Worm (Caenorhabditis elegans) whole organism, L1 larva: ENCODE results near the gene str-178.

ENCODE experiments used
- C04F5.9 ChIP-seq: sonication (generic microtip); optimal IDR thresholded peaks from 2 replicates; lab custom pipeline; 2016; ENCODE audit warnings: missing genetic modification characterization, missing compliant biosample characterization
- C16A3.4 ChIP-seq: fragments of 150-350 bp; optimal IDR thresholded peaks from 2 replicates; lab custom pipeline; 2014; ENCODE audit warnings: missing biosample characterization, missing genetic modification characterization
- aha-1 ChIP-seq: fragments of 150-350 bp; optimal IDR thresholded peaks from 2 replicates; lab custom pipeline; 2014; ENCODE audit warnings: missing biosample characterization, missing genetic modification characterization
- alr-1 ChIP-seq: fragments of 200-800 bp; sonication (Bioruptor generic); optimal IDR thresholded peaks from 2 replicates; lab custom pipeline; 2018; ENCODE audit warnings: borderline replicate concordance, mild to moderate bottlenecking, missing genetic modification characterization, missing compliant biosample characterization
- aly-2 ChIP-seq: fragments of 150-350 bp; optimal IDR thresholded peaks from 2 replicates; lab custom pipeline; 2014; ENCODE audit warnings: missing biosample characterization, missing genetic modification characterization
- ama-1 ChIP-seq: fragments of 150-350 bp; optimal IDR thresholded peaks from 2 replicates; lab custom pipeline; 2014
- ceh-63 ChIP-seq: fragments of 200-800 bp; sonication (Bioruptor generic); optimal IDR thresholded peaks from 2 replicates; lab custom pipeline; 2018; ENCODE audit warnings: mild to moderate bottlenecking, missing genetic modification characterization, missing compliant biosample characterization
- ceh-88 ChIP-seq: fragments of 200-800 bp; sonication (Bioruptor generic); IDR thresholded peaks from 2 replicates; pipeline ENCODE4 v1.3.6; 2022; ENCODE audit warnings: missing genetic modification characterization, missing compliant biosample characterization
- ceh-90 ChIP-seq: sonication (generic microtip); optimal IDR thresholded peaks from 2 replicates; lab custom pipeline; 2016; ENCODE audit warnings: missing genetic modification characterization, missing compliant biosample characterization
- ces-1 ChIP-seq: fragments of 150-350 bp; optimal IDR thresholded peaks from 2 replicates; lab custom pipeline; 2014; ENCODE audit warnings: missing biosample characterization, missing genetic modification reagents, missing genetic modification characterization
- egl-27 ChIP-seq, 2 experiments: fragments of 150-350 bp in 1 of 2; sonication (generic microtip); optimal IDR thresholded peaks; 3 replicates each; lab custom pipeline; 2017 to 2018; ENCODE audit warnings: missing biosample characterization in 2 of 2, missing genetic modification characterization in 2 of 2, missing genetic modification reagents in 2 of 2
- elt-2 ChIP-seq: sonication (generic microtip); optimal IDR thresholded peaks from 2 replicates; lab custom pipeline; 2016; ENCODE audit warnings: missing genetic modification characterization, mild to moderate bottlenecking, inconsistent platforms, missing compliant biosample characterization, missing genetic modification reagents
- fos-1 ChIP-seq: fragments of 150-350 bp; optimal IDR thresholded peaks from 2 replicates; lab custom pipeline; 2014; ENCODE audit warnings: missing biosample characterization, missing genetic modification characterization
- grh-1 ChIP-seq: fragments of 200-800 bp; sonication (Bioruptor generic); IDR thresholded peaks from 2 replicates; pipeline ENCODE4 v1.3.6; 2022; ENCODE audit warnings: missing genetic modification reagents, missing genetic modification characterization, missing compliant biosample characterization
- hpl-2 ChIP-seq: fragments of 150-350 bp; optimal IDR thresholded peaks from 2 replicates; lab custom pipeline; 2014; ENCODE audit warnings: missing biosample characterization, missing genetic modification reagents, missing genetic modification characterization
- jun-1 ChIP-seq: fragments of 150-350 bp; optimal IDR thresholded peaks from 2 replicates; lab custom pipeline; 2014; ENCODE audit warnings: missing biosample characterization, missing genetic modification reagents, missing genetic modification characterization
- lin-39 ChIP-seq: fragments of 150-350 bp; optimal IDR thresholded peaks from 2 replicates; lab custom pipeline; 2014; ENCODE audit warnings: missing biosample characterization, missing genetic modification reagents, missing genetic modification characterization
- lir-3 ChIP-seq: sonication (generic microtip); optimal IDR thresholded peaks from 2 replicates; lab custom pipeline; 2016; ENCODE audit warnings: mild to moderate bottlenecking, missing genetic modification characterization, moderate library complexity, missing compliant biosample characterization; ENCODE audit not compliant: poor library complexity
- lsy-2 ChIP-seq, 2 experiments: fragments of 150-350 bp; optimal IDR thresholded peaks; 2 replicates each; lab custom pipeline; 2014; ENCODE audit warnings: missing biosample characterization in 2 of 2, missing genetic modification characterization in 2 of 2
- mdl-1 ChIP-seq, 2 experiments: fragments of 150-350 bp; optimal IDR thresholded peaks; 2 replicates each; lab custom pipeline; 2014 to 2017; ENCODE audit warnings: missing biosample characterization in 2 of 2, missing genetic modification characterization in 2 of 2, inconsistent platforms in 1 of 2
- mef-2 ChIP-seq: fragments of 150-350 bp; optimal IDR thresholded peaks from 2 replicates; lab custom pipeline; 2014; ENCODE audit warnings: missing biosample characterization, missing genetic modification characterization
- mep-1 ChIP-seq: fragments of 150-350 bp; optimal IDR thresholded peaks from 2 replicates; lab custom pipeline; 2014; ENCODE audit warnings: missing biosample characterization, missing genetic modification characterization
- nhr-12 ChIP-seq: sonication (generic microtip); optimal IDR thresholded peaks from 2 replicates; lab custom pipeline; 2017; ENCODE audit warnings: missing biosample characterization, missing genetic modification characterization
- nhr-237 ChIP-seq: fragments of 150-350 bp; optimal IDR thresholded peaks from 2 replicates; lab custom pipeline; 2014; ENCODE audit warnings: missing biosample characterization, missing genetic modification characterization
- nhr-28 ChIP-seq: fragments of 150-350 bp; optimal IDR thresholded peaks from 2 replicates; lab custom pipeline; 2014; ENCODE audit warnings: missing biosample characterization, missing genetic modification characterization
- nhr-71 ChIP-seq: sonication (generic microtip); optimal IDR thresholded peaks from 2 replicates; lab custom pipeline; 2016; ENCODE audit warnings: mild to moderate bottlenecking, missing genetic modification characterization, moderate library complexity, missing compliant biosample characterization
- nhr-76 ChIP-seq: sonication (generic microtip); optimal IDR thresholded peaks from 2 replicates; lab custom pipeline; 2017; ENCODE audit warnings: missing biosample characterization, missing genetic modification characterization
- nhr-77 ChIP-seq: fragments of 150-350 bp; optimal IDR thresholded peaks from 2 replicates; lab custom pipeline; 2014; ENCODE audit warnings: missing biosample characterization, missing genetic modification characterization
- nhr-84 ChIP-seq: sonication (generic microtip); optimal IDR thresholded peaks from 2 replicates; lab custom pipeline; 2017; ENCODE audit warnings: missing biosample characterization, missing genetic modification characterization
- nhr-85 ChIP-seq: sonication (generic microtip); peaks from one replicate; lab custom pipeline; 2016; ENCODE audit warnings: missing genetic modification characterization, inconsistent platforms, missing compliant biosample characterization
- nhr-90 ChIP-seq: sonication (generic microtip); optimal IDR thresholded peaks from 2 replicates; lab custom pipeline; 2016; ENCODE audit warnings: mild to moderate bottlenecking, missing genetic modification characterization, missing compliant biosample characterization; ENCODE audit not compliant: poor library complexity
- pqm-1 ChIP-seq: sonication (generic microtip); optimal IDR thresholded peaks from 3 replicates; lab custom pipeline; 2017; ENCODE audit warnings: missing biosample characterization, missing genetic modification characterization
- skn-1 ChIP-seq: fragments of 150-350 bp; optimal IDR thresholded peaks from 2 replicates; lab custom pipeline; 2014; ENCODE audit warnings: missing biosample characterization, missing genetic modification characterization
- sup-37 ChIP-seq: fragments of 200-800 bp; sonication (Bioruptor generic); optimal IDR thresholded peaks from 2 replicates; lab custom pipeline; 2018; ENCODE audit warnings: mild to moderate bottlenecking, missing genetic modification characterization, missing compliant biosample characterization
- tbx-2 ChIP-seq: sonication (generic microtip); optimal IDR thresholded peaks from 2 replicates; lab custom pipeline; 2016; ENCODE audit warnings: missing genetic modification characterization, missing compliant biosample characterization
- unc-130 ChIP-seq: fragments of 150-350 bp; optimal IDR thresholded peaks from 2 replicates; lab custom pipeline; 2017; ENCODE audit warnings: missing biosample characterization, missing genetic modification characterization, inconsistent platforms
- unc-86 ChIP-seq: sonication (generic microtip); optimal IDR thresholded peaks from 2 replicates; lab custom pipeline; 2016; ENCODE audit warnings: missing genetic modification characterization, missing compliant biosample characterization
- vab-15 ChIP-seq: sonication (generic microtip); optimal IDR thresholded peaks from 2 replicates; lab custom pipeline; 2017; ENCODE audit warnings: missing genotype, mild to moderate bottlenecking, missing genetic modification characterization, missing compliant biosample characterization
- zip-4 ChIP-seq: fragments of 200-800 bp; sonication (Bioruptor generic); optimal IDR thresholded peaks from 2 replicates; lab custom pipeline; 2018; ENCODE audit warnings: mild to moderate bottlenecking, missing genetic modification characterization, moderate library complexity, missing compliant biosample characterization
- ztf-11 ChIP-seq, 2 experiments: sonication (generic microtip); optimal IDR thresholded peaks; 2 replicates each; lab custom pipeline; 2016 to 2017; ENCODE audit warnings: missing genetic modification characterization in 2 of 2, missing biosample characterization in 1 of 2, missing compliant biosample characterization in 1 of 2

Gene str-178

ce11 chrV:12696790-12697189, 19.6 kb downstream of the str-178 start:
- TF ChIP-seq nhr-28 (tag; lab: Kevin White, UChicago), result no peak
- no peak for TF ChIP-seq C16A3.4 (tag; lab: Kevin White, UChicago)
- TF ChIP-seq mef-2 (tag; lab: Kevin White, UChicago), result no peak
- no peak for TF ChIP-seq zip-4 (GFP tag; lab: Kevin White, UChicago)
- TF ChIP-seq mep-1 (tag; lab: Kevin White, UChicago), result no peak
- TF ChIP-seq tbx-2, result no peak
- no peak for TF ChIP-seq ztf-11 (tag; optimal IDR thresholded peaks at IDR 0.05; lab: Kevin White, UChicago)
- no peak for TF ChIP-seq mdl-1 (tag; optimal IDR thresholded peaks at IDR 0.05; lab: Kevin White, UChicago)
- TF ChIP-seq hpl-2 (GFP tag; lab: Kevin White, UChicago), result no peak
- TF ChIP-seq egl-27 (tag; optimal IDR thresholded peaks at IDR 0.05; lab: Kevin White, UChicago), result no peak
- TF ChIP-seq unc-86 (tag; lab: Kevin White, UChicago), result no peak
- no peak for TF ChIP-seq ceh-90
- TF ChIP-seq ces-1, result no peak
- no peak for TF ChIP-seq nhr-76 (tag; lab: Kevin White, UChicago)

DNA sequence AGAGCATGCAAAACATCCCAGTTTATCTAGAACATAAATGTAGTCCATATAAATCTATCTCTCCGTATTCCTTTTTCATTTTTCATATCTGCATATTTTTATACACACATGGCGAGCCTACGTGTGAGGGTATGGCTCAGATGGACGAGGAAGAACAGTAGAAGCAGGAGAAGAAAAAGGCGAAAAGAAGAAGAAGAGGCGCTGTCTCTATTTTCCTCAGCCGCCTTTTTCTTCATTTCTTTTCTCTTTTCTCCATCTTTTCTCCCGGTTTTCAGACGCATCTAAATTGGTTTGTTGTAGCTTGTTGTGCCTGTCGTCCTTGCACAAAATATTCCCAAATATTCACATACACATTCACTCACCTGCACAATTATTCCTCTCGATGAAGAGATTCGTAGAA, 20.4 kb downstream of the str-178 start, which contains the start of gene K10C8.4:
TSS of gene K10C8.4 (plus strand) at position 301 of the 400 bp plus-strand sequence.
- no peak for TF ChIP-seq vab-15 (tag; lab: Kevin White, UChicago)
- TF ChIP-seq nhr-237, result no peak
- TF ChIP-seq C04F5.9 (tag; lab: Kevin White, UChicago), result no peak
- no peak for TF ChIP-seq alr-1 (tag; lab: Kevin White, UChicago)
- TF ChIP-seq unc-130 (tag; lab: Kevin White, UChicago), result no peak
- no peak for TF ChIP-seq aha-1 (tag; lab: Kevin White, UChicago)
- TF ChIP-seq lir-3 (tag; lab: Kevin White, UChicago), result no peak
- no peak for TF ChIP-seq skn-1 (tag; lab: Kevin White, UChicago)
- no peak for TF ChIP-seq nhr-84 (tag; lab: Kevin White, UChicago)
- no peak for TF ChIP-seq jun-1
- TF ChIP-seq elt-2 (tag; lab: Kevin White, UChicago), result no peak
- no peak for TF ChIP-seq fos-1 (tag; lab: Kevin White, UChicago)
- no peak for TF ChIP-seq lin-39 (tag; lab: Kevin White, UChicago)
- TF ChIP-seq pqm-1 (tag; lab: Kevin White, UChicago), result no peak
- TF ChIP-seq, all 84 proteins: peak for 0

DNA sequence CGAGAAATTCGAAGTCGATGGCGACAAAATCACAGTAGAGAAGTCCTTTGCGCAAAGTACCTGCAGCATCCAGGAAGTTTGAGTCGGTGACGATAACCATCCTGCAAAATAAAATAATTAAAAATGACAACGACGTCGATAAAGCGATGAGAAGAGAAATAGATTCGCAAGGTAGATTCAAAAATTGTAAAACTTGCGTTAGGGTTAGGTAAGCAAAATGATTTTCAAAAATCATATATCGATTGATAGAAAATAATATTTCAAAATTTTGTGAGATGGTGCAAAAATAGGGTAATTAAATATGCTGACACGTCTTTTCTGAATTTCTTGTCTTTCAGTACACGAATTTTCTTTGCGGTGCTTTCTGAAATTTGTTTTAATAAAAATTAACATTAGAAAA, 21.2 kb downstream of the str-178 start, which contains the start of gene parn-1:
TSS of gene parn-1 (minus strand) at position 101 of the 400 bp plus-strand sequence.
- TF ChIP-seq ama-1 (lab: Kevin White, UChicago) (no peak), ceh-88 (GFP tag; lab: Robert Waterston, UW) (no peak), nhr-71 (no peak), sup-37 (GFP tag; lab: Kevin White, UChicago) (no peak), nhr-77 (tag; lab: Kevin White, UChicago) (no peak), ceh-63 (GFP tag; lab: Kevin White, UChicago) (no peak), grh-1 (GFP tag; lab: Robert Waterston, UW) (no peak), unc-86 (tag; lab: Kevin White, UChicago) (no peak), lsy-2 (tag; optimal IDR thresholded peaks at IDR 0.05; lab: Kevin White, UChicago) (no peak), nhr-90 (tag; lab: Kevin White, UChicago) (no peak), nhr-12 (tag; lab: Kevin White, UChicago) (no peak), aly-2 (no peak), nhr-85 (tag; lab: Kevin White, UChicago) (no peak)
